Worm (Caenorhabditis elegans): ENCODE data around the gene nlp-45.
A peak's percentile ranks its signal among the peaks of the same experiment; 100 is the strongest.

The nlp-45 gene

DNA sequence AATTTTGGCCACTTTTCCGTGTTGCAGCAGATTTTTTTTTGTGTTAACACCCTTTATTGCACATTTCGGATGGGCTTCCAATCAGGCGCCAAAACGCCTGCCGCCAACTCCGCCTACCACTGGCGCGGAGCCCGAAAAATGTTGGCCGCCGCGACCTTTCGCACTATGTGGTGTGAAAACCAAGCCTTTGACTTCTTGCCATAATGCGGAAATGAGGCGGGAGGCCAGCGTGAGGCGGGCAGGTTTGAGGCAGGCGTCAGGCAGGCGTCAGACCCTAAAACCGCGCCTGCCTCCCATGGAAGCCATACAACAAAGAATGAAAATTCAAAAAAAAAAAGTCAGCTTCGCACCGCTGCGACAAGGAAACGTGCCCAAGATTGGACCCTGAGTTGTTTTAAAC is 21.3 kb downstream of the nlp-45 start:
- TF ChIP-seq C04F5.9 (tag; optimal IDR thresholded peaks at IDR 0.05) (no peak), ces-1 (GFP tag; optimal IDR thresholded peaks at IDR 0.05) (no peak), nhr-77 (tag; optimal IDR thresholded peaks at IDR 0.05) (no peak), tbx-2 (tag; optimal IDR thresholded peaks at IDR 0.05) (no peak), lir-3 (tag; optimal IDR thresholded peaks at IDR 0.05; ENCODE audit: poor library complexity) (no peak), elt-2 (tag; optimal IDR thresholded peaks at IDR 0.05) (no peak), hlh-17 (GFP tag; optimal IDR thresholded peaks at IDR 0.05; ENCODE audit: borderline replicate concordance) (no peak), sox-4 (tag; optimal IDR thresholded peaks at IDR 0.05) (no peak), nhr-19 (GFP tag; conservative IDR thresholded peaks at IDR 0.05) (no peak), ztf-4 (tag; optimal IDR thresholded peaks at IDR 0.05) (no peak), fkh-8 (tag; optimal IDR thresholded peaks at IDR 0.05) (no peak), ceh-8 (GFP tag; optimal IDR thresholded peaks at IDR 0.05) (no peak), unc-98 (GFP tag; IDR thresholded peaks at IDR 0.05) (no peak), zip-4 (GFP tag; optimal IDR thresholded peaks at IDR 0.05) (no peak), nhr-90 (tag; optimal IDR thresholded peaks at IDR 0.05; ENCODE audit: poor library complexity) (no peak), Y116A8C.19 (tag; optimal IDR thresholded peaks at IDR 0.05; ENCODE audit: borderline replicate concordance) (no peak), lin-39 (tag; optimal IDR thresholded peaks at IDR 0.05) (no peak), rnt-1 (tag; optimal IDR thresholded peaks at IDR 0.05) (no peak), ceh-88 (GFP tag; IDR thresholded peaks at IDR 0.05) (no peak)

DNA sequence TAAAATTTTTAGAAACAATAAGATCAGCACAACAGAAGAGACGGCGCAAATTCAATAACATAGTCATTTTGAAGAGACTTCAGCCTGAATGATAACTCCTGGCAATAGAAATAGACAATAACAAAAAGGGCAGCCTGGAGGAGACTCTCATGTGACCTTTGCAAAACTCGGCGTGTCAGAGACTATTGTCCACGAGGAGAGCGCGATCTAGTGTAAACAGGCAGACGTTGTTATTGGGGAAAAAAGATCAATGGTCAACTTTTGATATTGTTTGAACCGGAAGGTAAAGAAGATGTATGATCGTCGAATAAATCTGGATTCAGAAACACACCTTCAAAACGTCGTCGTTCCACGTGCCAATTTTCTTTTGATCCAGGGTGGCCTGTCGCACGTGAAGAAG is 21.9 kb downstream of the nlp-45 start:
- no peak for TF ChIP-seq pqm-1 (tag; optimal IDR thresholded peaks at IDR 0.05)
- TF ChIP-seq jun-1 (tag; optimal IDR thresholded peaks at IDR 0.05), result no peak
- no peak for TF ChIP-seq zip-4 (GFP tag; optimal IDR thresholded peaks at IDR 0.05)
- TF ChIP-seq zag-1 (tag; optimal IDR thresholded peaks at IDR 0.05), result no peak
- TF ChIP-seq hlh-4 (tag; optimal IDR thresholded peaks at IDR 0.05), result no peak
- TF ChIP-seq ces-1 (GFP tag; optimal IDR thresholded peaks at IDR 0.05), result no peak
- peak; percentile 80 for TF ChIP-seq unc-130 (tag; optimal IDR thresholded peaks at IDR 0.05)
- TF ChIP-seq nhr-71 (tag; optimal IDR thresholded peaks at IDR 0.05), result peak; percentile 81
- TF ChIP-seq elt-3 (tag; optimal IDR thresholded peaks at IDR 0.05), result peak in 1 of 6 experiments; percentile 71
- peak in 1 of 2 experiments; percentile 4 for TF ChIP-seq efl-1 (optimal IDR thresholded peaks at IDR 0.05)
- TF ChIP-seq efl-1 (GFP tag; optimal IDR thresholded peaks at IDR 0.05 in 1 of 2), result peak in 1 of 2 experiments; percentile 1
- TF ChIP-seq lin-14 (GFP tag; optimal IDR thresholded peaks at IDR 0.05), result peak; percentile 81
- peak in 1 of 2 experiments; percentile 15 for TF ChIP-seq lsy-2 (tag; optimal IDR thresholded peaks at IDR 0.05)
- TF ChIP-seq mdl-1 (tag; optimal IDR thresholded peaks at IDR 0.05), result peak in 1 of 2 experiments; percentile 94
- peak; percentile 36 for TF ChIP-seq C16A3.4 (tag; optimal IDR thresholded peaks at IDR 0.05)
- TF ChIP-seq nhr-85 (tag), result peak; percentile 87
- TF ChIP-seq elt-2 (tag; optimal IDR thresholded peaks at IDR 0.05), result peak; percentile 24
- TF ChIP-seq sptf-1 (tag; optimal IDR thresholded peaks at IDR 0.05), result no peak
- peak; percentile 24 for TF ChIP-seq tbx-2 (tag; optimal IDR thresholded peaks at IDR 0.05)
- peak; percentile 42 for TF ChIP-seq nhr-47 (tag; optimal IDR thresholded peaks at IDR 0.05)
- peak; percentile 25 for TF ChIP-seq lir-3 (tag; optimal IDR thresholded peaks at IDR 0.05; ENCODE audit: poor library complexity)
- TF ChIP-seq skn-1 (tag; optimal IDR thresholded peaks at IDR 0.05), result peak; percentile 76
- TF ChIP-seq isw-1 (GFP tag; IDR thresholded peaks at IDR 0.05), result no peak
- no peak for TF ChIP-seq ama-1 (optimal IDR thresholded peaks at IDR 0.05)
- TF ChIP-seq nhr-19 (GFP tag; conservative IDR thresholded peaks at IDR 0.05), result peak; percentile 60
- no peak for TF ChIP-seq hpl-2 (GFP tag; optimal IDR thresholded peaks at IDR 0.05)
- peak; percentile 78 for TF ChIP-seq nhr-20 (tag; optimal IDR thresholded peaks at IDR 0.05)
- TF ChIP-seq nhr-90 (tag; optimal IDR thresholded peaks at IDR 0.05; ENCODE audit: poor library complexity), result peak; percentile 48
- peak; percentile 79 for TF ChIP-seq snu-23 (GFP tag; optimal IDR thresholded peaks at IDR 0.05)
- peak; percentile 42 for TF ChIP-seq blmp-1 (tag; optimal IDR thresholded peaks at IDR 0.05)
- TF ChIP-seq rnt-1 (tag; optimal IDR thresholded peaks at IDR 0.05), result peak; percentile 60
- peak in 1 of 2 experiments; percentile 50 for TF ChIP-seq lin-35 (GFP tag; optimal IDR thresholded peaks at IDR 0.05)
- TF ChIP-seq ceh-90 (tag; optimal IDR thresholded peaks at IDR 0.05), result no peak
- TF ChIP-seq nhr-28 (tag; optimal IDR thresholded peaks at IDR 0.05), result no peak
- TF ChIP-seq hlh-17 (GFP tag; optimal IDR thresholded peaks at IDR 0.05; ENCODE audit: borderline replicate concordance), result no peak
- peak; percentile 11 for TF ChIP-seq xbp-1 (tag; optimal IDR thresholded peaks at IDR 0.05)

Measured in whole organism, L1 larva.